Worm (Caenorhabditis elegans): ENCODE results near the gene lem-4.

- no peak for TF ChIP-seq mab-5 (tag; optimal IDR thresholded peaks at IDR 0.05)
- TF ChIP-seq ceh-39 (tag; optimal IDR thresholded peaks at IDR 0.05), result peak; percentile 71
- TF ChIP-seq unc-39 (tag; optimal IDR thresholded peaks at IDR 0.05), result no peak
- no peak for TF ChIP-seq mls-2 (tag; optimal IDR thresholded peaks at IDR 0.05)
- no peak for TF ChIP-seq blmp-1 (tag; optimal IDR thresholded peaks at IDR 0.05)
- peak; percentile 11 for TF ChIP-seq nhr-237 (tag; optimal IDR thresholded peaks at IDR 0.05)
- TF ChIP-seq bed-3 (GFP tag; optimal IDR thresholded peaks at IDR 0.05), result no peak
- no peak for TF ChIP-seq ztf-11 (tag; optimal IDR thresholded peaks at IDR 0.05)
- no peak for TF ChIP-seq snpc-4 (tag; optimal IDR thresholded peaks at IDR 0.05)
Measured at ce11 chrIV:828427-828826, 26.2 kb downstream of the lem-4 start.

All from whole organism, mixed stage, embryonic.